Worm (Caenorhabditis elegans) whole organism, L1 larva: ENCODE measurements around the gene ilys-5.

Experiments
- C04F5.9 ChIP-seq: sonication (generic microtip); optimal IDR thresholded peaks from 2 replicates; lab custom pipeline; 2016; ENCODE audit warnings: missing genetic modification characterization, missing compliant biosample characterization
- C16A3.4 ChIP-seq: fragments of 150-350 bp; optimal IDR thresholded peaks from 2 replicates; lab custom pipeline; 2014; ENCODE audit warnings: missing biosample characterization, missing genetic modification characterization
- alr-1 ChIP-seq: fragments of 200-800 bp; sonication (Bioruptor generic); optimal IDR thresholded peaks from 2 replicates; lab custom pipeline; 2018; ENCODE audit warnings: borderline replicate concordance, mild to moderate bottlenecking, missing genetic modification characterization, missing compliant biosample characterization
- ama-1 ChIP-seq: fragments of 150-350 bp; optimal IDR thresholded peaks from 2 replicates; lab custom pipeline; 2014
- blmp-1 ChIP-seq: fragments of 150-350 bp; optimal IDR thresholded peaks from 2 replicates; lab custom pipeline; 2014; ENCODE audit warnings: missing biosample characterization, missing genetic modification characterization
- ceh-88 ChIP-seq: fragments of 200-800 bp; sonication (Bioruptor generic); IDR thresholded peaks from 2 replicates; pipeline ENCODE4 v1.3.6; 2022; ENCODE audit warnings: missing genetic modification characterization, missing compliant biosample characterization
- dpl-1 ChIP-seq, 3 experiments: fragments of 150-350 bp in 2 of 3; sonication (generic microtip) in 1 of 3; optimal IDR thresholded peaks; 2 replicates each; lab custom pipeline; 2014 to 2017; ENCODE audit warnings: missing biosample characterization in 3 of 3, missing genetic modification characterization in 3 of 3, missing genetic modification reagents in 3 of 3
- efl-1 ChIP-seq, 4 experiments: fragments of 150-350 bp; optimal IDR thresholded peaks in 3 of 4; peaks in 1 of 4; 1 replicate in 1 of 4; 2 replicates in 3 of 4; lab custom pipeline; 2014; ENCODE audit warnings: missing biosample characterization in 2 of 4, missing genetic modification characterization in 2 of 4, missing genetic modification reagents in 2 of 4
- elt-2 ChIP-seq: sonication (generic microtip); optimal IDR thresholded peaks from 2 replicates; lab custom pipeline; 2016; ENCODE audit warnings: missing genetic modification characterization, mild to moderate bottlenecking, inconsistent platforms, missing compliant biosample characterization, missing genetic modification reagents
- ets-5 ChIP-seq: fragments of 200-800 bp; sonication (Bioruptor generic); IDR thresholded peaks from 2 replicates; pipeline ENCODE4 v1.3.6; 2022; ENCODE audit warnings: missing genetic modification characterization, missing compliant biosample characterization
- fkh-10 ChIP-seq: sonication (generic microtip); optimal IDR thresholded peaks from 2 replicates; lab custom pipeline; 2017; ENCODE audit warnings: missing biosample characterization, missing genetic modification reagents, missing genetic modification characterization
- fkh-4 ChIP-seq: sonication (generic microtip); optimal IDR thresholded peaks from 2 replicates; lab custom pipeline; 2016; ENCODE audit warnings: missing compliant biosample characterization, missing genetic modification characterization, borderline replicate concordance
- grh-1 ChIP-seq: fragments of 200-800 bp; sonication (Bioruptor generic); IDR thresholded peaks from 2 replicates; pipeline ENCODE4 v1.3.6; 2022; ENCODE audit warnings: missing genetic modification reagents, missing genetic modification characterization, missing compliant biosample characterization
- hpl-2 ChIP-seq: fragments of 150-350 bp; optimal IDR thresholded peaks from 2 replicates; lab custom pipeline; 2014; ENCODE audit warnings: missing biosample characterization, missing genetic modification reagents, missing genetic modification characterization
- irx-1 ChIP-seq: sonication (generic microtip); optimal IDR thresholded peaks from 2 replicates; lab custom pipeline; 2016; ENCODE audit warnings: missing genetic modification characterization, missing compliant biosample characterization
- lin-13 ChIP-seq: fragments of 150-350 bp; optimal IDR thresholded peaks from 2 replicates; lab custom pipeline; 2014; ENCODE audit warnings: missing biosample characterization, missing genetic modification reagents, missing genetic modification characterization
- lin-14 ChIP-seq: fragments of 200-800 bp; sonication (Bioruptor generic); optimal IDR thresholded peaks from 2 replicates; lab custom pipeline; 2018; ENCODE audit warnings: mild to moderate bottlenecking, missing genetic modification characterization, moderate library complexity, missing compliant biosample characterization
- lin-35 ChIP-seq, 2 experiments: fragments of 150-350 bp; optimal IDR thresholded peaks; 2 replicates each; lab custom pipeline; 2014; ENCODE audit warnings: missing biosample characterization in 2 of 2, missing genetic modification characterization in 2 of 2, missing genetic modification reagents in 2 of 2
- lin-39 ChIP-seq: fragments of 150-350 bp; optimal IDR thresholded peaks from 2 replicates; lab custom pipeline; 2014; ENCODE audit warnings: missing biosample characterization, missing genetic modification reagents, missing genetic modification characterization
- lsy-2 ChIP-seq, 2 experiments: fragments of 150-350 bp; optimal IDR thresholded peaks; 2 replicates each; lab custom pipeline; 2014; ENCODE audit warnings: missing biosample characterization in 2 of 2, missing genetic modification characterization in 2 of 2
- mab-9 ChIP-seq: fragments of 200-800 bp; sonication (Bioruptor generic); IDR thresholded peaks from 2 replicates; pipeline ENCODE4 v1.3.6; 2022; ENCODE audit warnings: missing genetic modification reagents, missing genetic modification characterization, missing compliant biosample characterization
- mdl-1 ChIP-seq, 2 experiments: fragments of 150-350 bp; optimal IDR thresholded peaks; 2 replicates each; lab custom pipeline; 2014 to 2017; ENCODE audit warnings: missing biosample characterization in 2 of 2, missing genetic modification characterization in 2 of 2, inconsistent platforms in 1 of 2
- nhr-11 ChIP-seq: fragments of 150-350 bp; optimal IDR thresholded peaks from 2 replicates; lab custom pipeline; 2014; ENCODE audit warnings: missing biosample characterization, missing genetic modification characterization
- nhr-19 ChIP-seq: fragments of 200-800 bp; sonication (Bioruptor generic); conservative IDR thresholded peaks from 2 replicates; pipeline ENCODE4 v1.3.6; 2022; ENCODE audit warnings: missing genetic modification characterization, missing compliant biosample characterization
- nhr-20 ChIP-seq: sonication (generic microtip); optimal IDR thresholded peaks from 2 replicates; lab custom pipeline; 2016; ENCODE audit warnings: mild to moderate bottlenecking, missing genetic modification characterization, missing compliant biosample characterization
- nhr-28 ChIP-seq: fragments of 150-350 bp; optimal IDR thresholded peaks from 2 replicates; lab custom pipeline; 2014; ENCODE audit warnings: missing biosample characterization, missing genetic modification characterization
- nhr-47 ChIP-seq: sonication (generic microtip); optimal IDR thresholded peaks from 2 replicates; lab custom pipeline; 2016; ENCODE audit warnings: mild to moderate bottlenecking, missing genetic modification characterization, moderate library complexity, missing compliant biosample characterization
- nhr-71 ChIP-seq: sonication (generic microtip); optimal IDR thresholded peaks from 2 replicates; lab custom pipeline; 2016; ENCODE audit warnings: mild to moderate bottlenecking, missing genetic modification characterization, moderate library complexity, missing compliant biosample characterization
- nhr-84 ChIP-seq: sonication (generic microtip); optimal IDR thresholded peaks from 2 replicates; lab custom pipeline; 2017; ENCODE audit warnings: missing biosample characterization, missing genetic modification characterization
- nhr-85 ChIP-seq: sonication (generic microtip); peaks from one replicate; lab custom pipeline; 2016; ENCODE audit warnings: missing genetic modification characterization, inconsistent platforms, missing compliant biosample characterization
- nhr-90 ChIP-seq: sonication (generic microtip); optimal IDR thresholded peaks from 2 replicates; lab custom pipeline; 2016; ENCODE audit warnings: mild to moderate bottlenecking, missing genetic modification characterization, missing compliant biosample characterization; ENCODE audit not compliant: poor library complexity
- pag-3 ChIP-seq: sonication (generic microtip); optimal IDR thresholded peaks from 2 replicates; lab custom pipeline; 2017; ENCODE audit warnings: missing genetic modification characterization, mild to moderate bottlenecking, missing compliant biosample characterization, antibody characterized with exemption, borderline replicate concordance; ENCODE audit not compliant: insufficient read depth
- pax-3 ChIP-seq: fragments of 200-800 bp; sonication (Bioruptor generic); optimal IDR thresholded peaks from 2 replicates; lab custom pipeline; 2018; ENCODE audit warnings: mild to moderate bottlenecking, missing genetic modification characterization, moderate library complexity, missing compliant biosample characterization
- rnt-1 ChIP-seq: sonication (generic microtip); optimal IDR thresholded peaks from 2 replicates; lab custom pipeline; 2016; ENCODE audit warnings: mild to moderate bottlenecking, missing genetic modification characterization, moderate library complexity, missing compliant biosample characterization
- skn-1 ChIP-seq: fragments of 150-350 bp; optimal IDR thresholded peaks from 2 replicates; lab custom pipeline; 2014; ENCODE audit warnings: missing biosample characterization, missing genetic modification characterization
- snu-23 ChIP-seq: sonication (generic microtip); optimal IDR thresholded peaks from 2 replicates; lab custom pipeline; 2016; ENCODE audit warnings: missing genetic modification characterization, missing compliant biosample characterization
- sptf-1 ChIP-seq: fragments of 150-350 bp; optimal IDR thresholded peaks from 2 replicates; lab custom pipeline; 2014; ENCODE audit warnings: missing biosample characterization, missing genetic modification characterization
- swsn-7 ChIP-seq: sonication (generic microtip); optimal IDR thresholded peaks from 2 replicates; lab custom pipeline; 2016; ENCODE audit warnings: missing genetic modification characterization, missing compliant biosample characterization
- unc-130 ChIP-seq: fragments of 150-350 bp; optimal IDR thresholded peaks from 2 replicates; lab custom pipeline; 2017; ENCODE audit warnings: missing biosample characterization, missing genetic modification characterization, inconsistent platforms
- unc-62 ChIP-seq: fragments of 150-350 bp; optimal IDR thresholded peaks from 2 replicates; lab custom pipeline; 2014; ENCODE audit warnings: missing biosample characterization, missing genetic modification reagents, missing genetic modification characterization
- vab-15 ChIP-seq: sonication (generic microtip); optimal IDR thresholded peaks from 2 replicates; lab custom pipeline; 2017; ENCODE audit warnings: missing genotype, mild to moderate bottlenecking, missing genetic modification characterization, missing compliant biosample characterization
- xbp-1 ChIP-seq: sonication (generic microtip); optimal IDR thresholded peaks from 2 replicates; lab custom pipeline; 2016; ENCODE audit warnings: missing genetic modification characterization, missing compliant biosample characterization
- zag-1 ChIP-seq: fragments of 150-350 bp; optimal IDR thresholded peaks from 2 replicates; lab custom pipeline; 2014; ENCODE audit warnings: missing biosample characterization, missing genetic modification characterization

The ilys-5 gene

DNA sequence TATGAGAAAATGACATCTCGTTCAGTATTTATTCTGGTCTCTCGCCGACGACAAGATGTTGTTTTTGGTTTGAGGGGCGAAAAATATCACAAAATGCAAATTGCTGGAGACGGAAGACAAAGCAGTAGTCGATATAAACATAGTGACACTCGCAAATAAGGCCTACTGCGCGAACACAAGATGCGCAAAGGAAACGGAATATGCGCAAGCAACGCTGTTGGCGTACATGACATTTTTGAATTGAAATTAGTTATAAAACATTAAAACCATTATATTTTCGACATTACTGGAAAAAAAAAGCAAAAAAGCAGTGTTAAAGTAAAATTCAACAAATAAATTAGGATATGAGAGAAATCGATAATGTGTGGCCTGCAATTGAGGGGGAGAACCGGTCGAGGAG is 31.6 kb downstream of the ilys-5 start, which contains the start of gene cdf-1:
Gene cdf-1 (minus strand): TSS at position 136 of the 400 bp plus-strand sequence.
- TF ChIP-seq nhr-19 (GFP tag; lab: Robert Waterston, UW): no peak
- TF ChIP-seq skn-1: no peak
- no peak for TF ChIP-seq mdl-1 (tag; optimal IDR thresholded peaks at IDR 0.05; lab: Kevin White, UChicago)
- TF ChIP-seq nhr-20: peak; percentile 29
- TF ChIP-seq dpl-1 (GFP tag; optimal IDR thresholded peaks at IDR 0.05; lab: Kevin White, UChicago): peak in 2 of 3 experiments; percentile 33 to 49
- TF ChIP-seq fkh-10: no peak
- no peak for TF ChIP-seq irx-1 (tag; lab: Kevin White, UChicago)
- peak; percentile 50 for TF ChIP-seq lin-13 (GFP tag; lab: Kevin White, UChicago)
- peak; percentile 45 for TF ChIP-seq snu-23 (GFP tag; lab: Kevin White, UChicago)
- TF ChIP-seq fkh-4: no peak
- TF ChIP-seq nhr-85: peak; percentile 64
- TF ChIP-seq nhr-84 (tag; lab: Kevin White, UChicago): no peak
- TF ChIP-seq pag-3: no peak
- peak; percentile 70 for TF ChIP-seq blmp-1
- TF ChIP-seq ets-5 (GFP tag; lab: Robert Waterston, UW): no peak
- peak; percentile 14 for TF ChIP-seq nhr-47 (tag; lab: Kevin White, UChicago)
- TF ChIP-seq unc-130: peak; percentile 1
- TF ChIP-seq lin-14 (GFP tag; lab: Kevin White, UChicago): peak; percentile 53
- no peak for TF ChIP-seq lin-39 (tag; lab: Kevin White, UChicago)
- TF ChIP-seq zag-1 (tag; lab: Kevin White, UChicago): no peak
- peak in 1 of 2 experiments; percentile 64 for TF ChIP-seq lin-35 (GFP tag; optimal IDR thresholded peaks at IDR 0.05; lab: Kevin White, UChicago)
- no peak for TF ChIP-seq ceh-88 (GFP tag; lab: Robert Waterston, UW)
- TF ChIP-seq unc-62: no peak
- peak; percentile 6 to 19 for TF ChIP-seq efl-1 (optimal IDR thresholded peaks at IDR 0.05; lab: Kevin White, UChicago)
- TF ChIP-seq efl-1 (GFP tag; optimal IDR thresholded peaks at IDR 0.05 in 1 of 2; lab: Kevin White, UChicago): peak in 1 of 2 experiments; percentile 22
- peak; percentile 50 for TF ChIP-seq nhr-71 (tag; lab: Kevin White, UChicago)
- peak; percentile 29 for TF ChIP-seq swsn-7 (tag; lab: Kevin White, UChicago)
- peak; percentile 54 for TF ChIP-seq xbp-1 (tag; lab: Kevin White, UChicago)
- peak; percentile 14 to 51 for TF ChIP-seq lsy-2 (tag; optimal IDR thresholded peaks at IDR 0.05; lab: Kevin White, UChicago)
- TF ChIP-seq pax-3 (tag; lab: Kevin White, UChicago): no peak
- TF ChIP-seq C16A3.4 (tag; lab: Kevin White, UChicago): peak; percentile 37
- TF ChIP-seq sptf-1 (tag; lab: Kevin White, UChicago): no peak

DNA sequence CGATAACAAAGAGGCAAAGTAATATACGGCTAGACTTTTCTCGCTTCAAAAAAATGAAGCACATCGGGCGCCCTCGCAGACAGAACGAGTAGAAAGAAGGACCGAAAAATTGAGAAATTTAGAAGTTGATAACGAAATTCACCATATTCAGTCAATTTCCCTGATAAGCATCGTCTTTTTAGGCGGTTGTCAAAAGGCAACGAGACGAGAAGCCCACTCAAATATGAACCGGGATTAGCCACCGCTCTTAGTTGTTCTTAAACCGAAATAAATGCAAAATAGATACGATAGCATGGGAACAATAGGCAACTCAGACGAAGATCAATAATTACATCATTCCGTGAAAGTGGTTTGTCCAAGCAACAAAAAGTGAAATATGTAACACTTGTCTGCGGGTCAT is 33.5 kb downstream of the ilys-5 start:
- peak; percentile 22 for TF ChIP-seq elt-2 (tag; lab: Kevin White, UChicago)
- TF ChIP-seq ama-1 (lab: Kevin White, UChicago): no peak
- TF ChIP-seq, all 84 proteins: peak for 1

DNA sequence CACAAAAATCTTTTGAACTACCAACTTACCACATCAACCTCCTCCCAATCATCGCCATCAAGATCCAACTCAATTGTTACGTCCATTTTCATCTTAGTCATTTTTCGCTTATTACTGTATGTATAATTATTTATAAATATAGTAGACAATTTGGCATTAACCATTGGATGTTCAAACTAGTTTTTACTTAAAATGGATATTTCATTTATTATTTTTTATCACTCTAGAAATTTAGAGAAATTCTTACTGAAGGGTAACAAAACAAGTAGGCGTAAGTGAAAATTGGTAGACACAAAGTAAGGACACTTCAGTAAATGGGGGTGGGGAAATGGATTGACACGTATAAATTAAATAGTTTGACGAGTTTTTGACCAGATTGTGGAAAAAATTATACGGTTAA is 36.9 kb downstream of the ilys-5 start, which contains the start of gene actl-1:
Gene actl-1 (minus strand): TSS at position 101 of the 400 bp plus-strand sequence.
- no peak for TF ChIP-seq unc-130
- no peak for TF ChIP-seq C04F5.9 (tag; lab: Kevin White, UChicago)
- TF ChIP-seq grh-1 (GFP tag; lab: Robert Waterston, UW): no peak
- no peak for TF ChIP-seq mab-9 (GFP tag; lab: Robert Waterston, UW)
- no peak for TF ChIP-seq rnt-1 (tag; lab: Kevin White, UChicago)
- TF ChIP-seq vab-15 (tag; lab: Kevin White, UChicago): no peak
- TF ChIP-seq nhr-28 (tag; lab: Kevin White, UChicago): no peak
- TF ChIP-seq nhr-11 (tag; lab: Kevin White, UChicago): no peak
- TF ChIP-seq xbp-1 (tag; lab: Kevin White, UChicago): no peak
- no peak for TF ChIP-seq ama-1 (lab: Kevin White, UChicago)
- no peak for TF ChIP-seq alr-1
- TF ChIP-seq nhr-84 (tag; lab: Kevin White, UChicago): no peak
- TF ChIP-seq nhr-20: no peak
- TF ChIP-seq nhr-90 (tag; lab: Kevin White, UChicago): no peak
- TF ChIP-seq irx-1 (tag; lab: Kevin White, UChicago): no peak
- no peak for TF ChIP-seq dpl-1 (GFP tag; optimal IDR thresholded peaks at IDR 0.05; lab: Kevin White, UChicago)
- TF ChIP-seq hpl-2 (GFP tag; lab: Kevin White, UChicago): no peak
- TF ChIP-seq C16A3.4 (tag; lab: Kevin White, UChicago): no peak
- TF ChIP-seq nhr-47 (tag; lab: Kevin White, UChicago): no peak
- TF ChIP-seq nhr-19 (GFP tag; lab: Robert Waterston, UW): no peak
